Worm (Caenorhabditis elegans): Measurements from ENCODE around the gene arrd-18.

Gene arrd-18

ce11 chrV:3282957-3283356 is 29.0 kb downstream of the arrd-18 start, which contains the start of gene str-64:
Gene str-64 (plus strand): TSS chrV:3283257.
- TF ChIP-seq ztf-11 (tag; optimal IDR thresholded peaks at IDR 0.05) = no peak
- no peak for TF ChIP-seq ham-2 (GFP tag; optimal IDR thresholded peaks at IDR 0.05)
- TF ChIP-seq pha-4 (tag; optimal IDR thresholded peaks at IDR 0.05) = no peak
- TF ChIP-seq elt-1 (tag; optimal IDR thresholded peaks at IDR 0.05; ENCODE audit: borderline replicate concordance, insufficient read depth) = no peak
- TF ChIP-seq sptf-1 (tag; optimal IDR thresholded peaks at IDR 0.05) = no peak
- TF ChIP-seq lin-32 (GFP tag; optimal IDR thresholded peaks at IDR 0.05) = no peak

ce11 chrV:3281523-3281922 is 30.4 kb downstream of the arrd-18 start, which contains the start of gene T28A11.25:
Gene T28A11.25 (plus strand): TSS chrV:3281823.
- TF ChIP-seq unc-39 (tag; optimal IDR thresholded peaks at IDR 0.05) = no peak
- no peak for TF ChIP-seq flh-1 (GFP tag; optimal IDR thresholded peaks at IDR 0.05)
- TF ChIP-seq mls-2 (tag; optimal IDR thresholded peaks at IDR 0.05) = no peak
- TF ChIP-seq blmp-1 (tag; optimal IDR thresholded peaks at IDR 0.05) = no peak
- no peak for TF ChIP-seq mep-1 (tag; optimal IDR thresholded peaks at IDR 0.05)
- no peak for TF ChIP-seq ztf-11 (tag; optimal IDR thresholded peaks at IDR 0.05)
- TF ChIP-seq elt-3 (tag; optimal IDR thresholded peaks at IDR 0.05) = no peak
- TF ChIP-seq ceh-39 (tag; optimal IDR thresholded peaks at IDR 0.05) = no peak
- TF ChIP-seq nhr-76 (tag; optimal IDR thresholded peaks at IDR 0.05) = no peak
- TF ChIP-seq tbx-8 (GFP tag; optimal IDR thresholded peaks at IDR 0.05) = no peak
- no peak for TF ChIP-seq nhr-28 (tag; optimal IDR thresholded peaks at IDR 0.05)
- no peak for TF ChIP-seq sem-2 (GFP tag; optimal IDR thresholded peaks at IDR 0.05)
- TF ChIP-seq cnd-1 (tag; optimal IDR thresholded peaks at IDR 0.05) = no peak
- no peak for TF ChIP-seq ces-1 (GFP tag; optimal IDR thresholded peaks at IDR 0.05)
- TF ChIP-seq nhr-237 (tag; optimal IDR thresholded peaks at IDR 0.05) = no peak
- no peak for TF ChIP-seq bed-3 (GFP tag; optimal IDR thresholded peaks at IDR 0.05)
- TF ChIP-seq lin-13 (tag; optimal IDR thresholded peaks at IDR 0.05) = no peak
- TF ChIP-seq nhr-2 (tag; optimal IDR thresholded peaks at IDR 0.05) = no peak
- no peak for TF ChIP-seq unc-62 (GFP tag; optimal IDR thresholded peaks at IDR 0.05)
- TF ChIP-seq nhr-12 (tag; optimal IDR thresholded peaks at IDR 0.05) = no peak

- TF ChIP-seq ceh-43 (GFP tag; optimal IDR thresholded peaks at IDR 0.05) (no peak), blmp-1 (tag; optimal IDR thresholded peaks at IDR 0.05) (no peak), tbx-8 (GFP tag; optimal IDR thresholded peaks at IDR 0.05) (no peak), unc-39 (tag; optimal IDR thresholded peaks at IDR 0.05) (no peak), hlh-1 (tag; optimal IDR thresholded peaks at IDR 0.05) (no peak), flh-1 (GFP tag; optimal IDR thresholded peaks at IDR 0.05) (no peak), mab-5 (tag; optimal IDR thresholded peaks at IDR 0.05) (no peak), lsy-2 (tag; optimal IDR thresholded peaks at IDR 0.05) (no peak), drap-1 (GFP tag; optimal IDR thresholded peaks at IDR 0.05) (no peak), lin-32 (GFP tag; optimal IDR thresholded peaks at IDR 0.05) (no peak), mls-2 (tag; optimal IDR thresholded peaks at IDR 0.05) (no peak), zip-8 (tag; optimal IDR thresholded peaks at IDR 0.05) (no peak), ztf-11 (tag; optimal IDR thresholded peaks at IDR 0.05) (no peak)
Measured at ce11 chrV:3280009-3280408, 31.9 kb downstream of the arrd-18 start, which contains the start of gene T28A11.2. Gene T28A11.2 (plus strand): TSS chrV:3280379.

- TF ChIP-seq ceh-83 (GFP tag; optimal IDR thresholded peaks at IDR 0.05) = no peak
- TF ChIP-seq drap-1 (GFP tag; optimal IDR thresholded peaks at IDR 0.05) = no peak
- no peak for TF ChIP-seq ham-2 (GFP tag; optimal IDR thresholded peaks at IDR 0.05)
- no peak for TF ChIP-seq ceh-39 (tag; optimal IDR thresholded peaks at IDR 0.05)
- TF ChIP-seq blmp-1 (tag; optimal IDR thresholded peaks at IDR 0.05) = no peak
- TF ChIP-seq sem-2 (GFP tag; optimal IDR thresholded peaks at IDR 0.05) = no peak
- no peak for TF ChIP-seq mab-5 (tag; optimal IDR thresholded peaks at IDR 0.05)
- TF ChIP-seq nhr-12 (tag; optimal IDR thresholded peaks at IDR 0.05) = no peak
- TF ChIP-seq elt-3 (tag; optimal IDR thresholded peaks at IDR 0.05) = no peak
- no peak for TF ChIP-seq nhr-76 (tag; optimal IDR thresholded peaks at IDR 0.05)
Measured at ce11 chrV:3279138-3279537, 32.8 kb downstream of the arrd-18 start.

ce11 chrV:3278101-3278639 is 33.7 kb downstream of the arrd-18 start, which contains the start of gene fbxa-64:
Gene fbxa-64 (minus strand): TSS chrV:3278151.
- TF ChIP-seq drap-1 (GFP tag; optimal IDR thresholded peaks at IDR 0.05) = no peak
- TF ChIP-seq cnd-1 (tag; optimal IDR thresholded peaks at IDR 0.05) = no peak
- TF ChIP-seq lsy-2 (tag; optimal IDR thresholded peaks at IDR 0.05) = no peak
- no peak for TF ChIP-seq nhr-2 (tag; optimal IDR thresholded peaks at IDR 0.05)
- TF ChIP-seq mab-5 (tag; optimal IDR thresholded peaks at IDR 0.05) = no peak
- TF ChIP-seq pha-4 (tag; optimal IDR thresholded peaks at IDR 0.05) = no peak
- no peak for TF ChIP-seq zip-8 (tag; optimal IDR thresholded peaks at IDR 0.05)
- no peak for TF ChIP-seq unc-62 (GFP tag; optimal IDR thresholded peaks at IDR 0.05)
- TF ChIP-seq elt-1 (tag; optimal IDR thresholded peaks at IDR 0.05; ENCODE audit: borderline replicate concordance, insufficient read depth) = no peak
- no peak for TF ChIP-seq nhr-28 (tag; optimal IDR thresholded peaks at IDR 0.05)
